Fruit fly (Drosophila melanogaster) whole organism, embryonic: ENCODE data around the gene sdt.

Source experiments
- Ada2b ChIP-seq: fragments of 200-800 bp; sonication (Bioruptor generic); IDR thresholded peaks from 2 replicates; pipeline ENCODE4 v1.3.6; 2022; ENCODE audit warnings: missing biosample characterization, missing genetic modification characterization
- CG10209 ChIP-seq: fragments of 200-800 bp; sonication (Bioruptor generic); optimal IDR thresholded peaks from 3 replicates; lab custom pipeline; 2017; ENCODE audit warnings: missing biosample characterization, mild to moderate bottlenecking, missing genetic modification characterization, missing genetic modification reagents
- CG10979 ChIP-seq: fragments of 200-800 bp; sonication (Bioruptor generic); optimal IDR thresholded peaks from 2 replicates; lab custom pipeline; 2018; ENCODE audit warnings: missing biosample characterization, mild to moderate bottlenecking, missing genetic modification characterization, moderate library complexity
- CG11085 ChIP-seq: fragments of 200-800 bp; sonication (Bioruptor generic); IDR thresholded peaks from 2 replicates; pipeline ENCODE4 v1.3.6; 2022; ENCODE audit warnings: missing biosample characterization, missing genetic modification characterization
- CG14014 ChIP-seq: fragments of 200-800 bp; sonication (Bioruptor generic); IDR thresholded peaks from 2 replicates; pipeline ENCODE4 v1.3.6; 2022; ENCODE audit warnings: missing biosample characterization, missing genetic modification characterization
- CG14965 ChIP-seq: fragments of 200-800 bp; sonication (Bioruptor generic); optimal IDR thresholded peaks from 2 replicates; lab custom pipeline; 2016; ENCODE audit warnings: missing biosample characterization, missing genetic modification characterization, borderline replicate concordance
- CG15514 ChIP-seq: fragments of 200-800 bp; sonication (Bioruptor generic); optimal IDR thresholded peaks from 3 replicates; lab custom pipeline; 2017; ENCODE audit warnings: missing biosample characterization, missing genetic modification characterization, mild to moderate bottlenecking, moderate library complexity, missing genetic modification reagents
- CG1603 ChIP-seq: fragments of 200-800 bp; sonication (Bioruptor generic); optimal IDR thresholded peaks from 2 replicates; lab custom pipeline; 2019; ENCODE audit warnings: missing biosample characterization, mild to moderate bottlenecking, missing genetic modification characterization, moderate library complexity
- CG16815 ChIP-seq: fragments of 200-800 bp; sonication (Bioruptor generic); optimal IDR thresholded peaks from 3 replicates; lab custom pipeline; 2017; ENCODE audit warnings: missing biosample characterization, mild to moderate bottlenecking, missing genetic modification characterization
- CG17186 ChIP-seq: fragments of 200-800 bp; sonication (Bioruptor generic); optimal IDR thresholded peaks from 3 replicates; lab custom pipeline; 2017; ENCODE audit warnings: missing biosample characterization, missing genetic modification reagents, missing genetic modification characterization
- CG2678 ChIP-seq: fragments of 200-800 bp; sonication (Bioruptor generic); optimal IDR thresholded peaks from 3 replicates; lab custom pipeline; 2019; ENCODE audit warnings: missing biosample characterization, mild to moderate bottlenecking, missing genetic modification characterization, moderate library complexity
- CG2712 ChIP-seq: fragments of 200-800 bp; optimal IDR thresholded peaks from 3 replicates; lab custom pipeline; 2019; ENCODE audit warnings: missing biosample characterization, mild to moderate bottlenecking, missing genetic modification characterization, moderate library complexity
- CG31365 ChIP-seq: fragments of 200-800 bp; sonication (Bioruptor generic); optimal IDR thresholded peaks from 2 replicates; lab custom pipeline; 2018; ENCODE audit warnings: missing biosample characterization, mild to moderate bottlenecking, missing genetic modification characterization
- CG3163 ChIP-seq: fragments of 200-800 bp; sonication (Bioruptor generic); optimal IDR thresholded peaks from 3 replicates; lab custom pipeline; 2016; ENCODE audit warnings: missing biosample characterization, missing genetic modification characterization
- CG32532 ChIP-seq: fragments of 200-800 bp; sonication (Bioruptor generic); IDR thresholded peaks from 2 replicates; pipeline ENCODE4 v1.3.6; 2022; ENCODE audit warnings: missing biosample characterization, missing genetic modification characterization
- CG3838 ChIP-seq: fragments of 200-800 bp; sonication (Bioruptor generic); optimal IDR thresholded peaks from 3 replicates; lab custom pipeline; 2016; ENCODE audit warnings: missing biosample characterization, missing genetic modification characterization
- CG43689 ChIP-seq: fragments of 200-800 bp; sonication (Bioruptor generic); IDR thresholded peaks from 2 replicates; pipeline ENCODE4 v1.3.6; 2022; ENCODE audit warnings: missing biosample characterization, missing genetic modification characterization
- CG6654 ChIP-seq: fragments of 200-800 bp; sonication (Bioruptor generic); optimal IDR thresholded peaks from 2 replicates; lab custom pipeline; 2017; ENCODE audit warnings: missing biosample characterization, mild to moderate bottlenecking, missing genetic modification characterization
- CG7271 ChIP-seq: fragments of 200-800 bp; sonication (Bioruptor generic); optimal IDR thresholded peaks from 2 replicates; lab custom pipeline; 2018; ENCODE audit warnings: missing biosample characterization, mild to moderate bottlenecking, missing genetic modification characterization, moderate library complexity
- CG7372 ChIP-seq: fragments of 200-800 bp; sonication (Bioruptor generic); IDR thresholded peaks from 2 replicates; pipeline ENCODE4 v1.3.6; 2022; ENCODE audit warnings: missing biosample characterization, missing genetic modification characterization
- CG8388 ChIP-seq: fragments of 200-800 bp; sonication (Bioruptor generic); optimal IDR thresholded peaks from 2 replicates; lab custom pipeline; 2019; ENCODE audit warnings: missing biosample characterization, mild to moderate bottlenecking, missing genetic modification characterization, moderate library complexity
- CG9609 ChIP-seq: fragments of 200-800 bp; sonication (Bioruptor generic); optimal IDR thresholded peaks from 3 replicates; lab custom pipeline; 2016; ENCODE audit warnings: missing biosample characterization, missing genetic modification characterization
- CG9876 ChIP-seq: fragments of 200-800 bp; sonication (Bioruptor generic); optimal IDR thresholded peaks from 2 replicates; lab custom pipeline; 2016; ENCODE audit warnings: missing biosample characterization, missing genetic modification characterization
- CkIIα-i1 ChIP-seq: fragments of 200-800 bp; sonication (Bioruptor generic); IDR thresholded peaks from 2 replicates; pipeline ENCODE4 v1.3.6; 2022; ENCODE audit warnings: missing biosample characterization, missing genetic modification characterization
- CoRest ChIP-seq: fragments of 200-800 bp; sonication (Bioruptor generic); optimal IDR thresholded peaks from 3 replicates; lab custom pipeline; 2018; ENCODE audit warnings: missing biosample characterization, mild to moderate bottlenecking, missing genetic modification characterization, moderate library complexity
- D19A ChIP-seq: fragments of 200-800 bp; optimal IDR thresholded peaks from 3 replicates; lab custom pipeline; 2019; ENCODE audit warnings: missing biosample characterization, mild to moderate bottlenecking, missing genetic modification characterization, moderate library complexity
- H15 ChIP-seq: fragments of 200-800 bp; sonication (Bioruptor generic); IDR thresholded peaks from 3 replicates; pipeline ENCODE4 v1.3.6; 2022; ENCODE audit warnings: missing biosample characterization, missing genetic modification characterization
- H2.0 ChIP-seq: fragments of 200-800 bp; sonication (Bioruptor generic); IDR thresholded peaks from 2 replicates; pipeline ENCODE4 v1.3.6; 2022; ENCODE audit warnings: missing biosample characterization, missing genetic modification characterization
- HLH4C ChIP-seq: fragments of 200-800 bp; sonication (Bioruptor generic); IDR thresholded peaks from 3 replicates; pipeline ENCODE4 v1.3.6; 2022; ENCODE audit warnings: missing biosample characterization, missing genetic modification characterization; ENCODE audit not compliant: partially characterized antibody
- Sox100B ChIP-seq: fragments of 200-800 bp; sonication (Bioruptor generic); optimal IDR thresholded peaks from 3 replicates; lab custom pipeline; 2018; ENCODE audit warnings: missing biosample characterization, mild to moderate bottlenecking, missing genetic modification characterization
- Trl ChIP-seq, 3 experiments: fragments of >200 bp in 2 of 3; fragments of 200-800 bp in 1 of 3; sonication (Bioruptor generic) in 1 of 3; optimal IDR thresholded peaks; 2 replicates in 1 of 3; 3 replicates in 2 of 3; lab custom pipeline; 2016 to 2017; ENCODE audit warnings: missing biosample characterization in 1 of 3, missing genetic modification characterization in 1 of 3
- abd-A ChIP-seq: fragments of 200-800 bp; sonication (Bioruptor generic); optimal IDR thresholded peaks from 3 replicates; lab custom pipeline; 2019; ENCODE audit warnings: missing biosample characterization, mild to moderate bottlenecking, missing genetic modification characterization, moderate library complexity
- amos ChIP-seq: fragments of 200-800 bp; sonication (Bioruptor generic); IDR thresholded peaks from 2 replicates; pipeline ENCODE4 v1.3.6; 2022; ENCODE audit warnings: missing biosample characterization, missing genetic modification characterization; ENCODE audit not compliant: partially characterized antibody
- bcd ChIP-seq: fragments of 200-800 bp; sonication (Bioruptor generic); optimal IDR thresholded peaks from 2 replicates; lab custom pipeline; 2017; ENCODE audit warnings: missing biosample characterization, mild to moderate bottlenecking, missing genetic modification characterization
- corto ChIP-seq: fragments of 200-800 bp; sonication (Bioruptor generic); optimal IDR thresholded peaks from 2 replicates; lab custom pipeline; 2016; ENCODE audit warnings: missing biosample characterization, mild to moderate bottlenecking, missing genetic modification characterization, moderate library complexity
- crp ChIP-seq, 2 experiments: fragments of 200-800 bp; sonication (Bioruptor generic); optimal IDR thresholded peaks; 2 replicates in 1 of 2; 3 replicates in 1 of 2; lab custom pipeline; 2017; ENCODE audit warnings: missing biosample characterization in 2 of 2, missing genetic modification characterization in 2 of 2, mild to moderate bottlenecking in 1 of 2, moderate library complexity in 1 of 2
- dmrt11E ChIP-seq: fragments of 200-800 bp; sonication (Bioruptor generic); optimal IDR thresholded peaks from 3 replicates; lab custom pipeline; 2018; ENCODE audit warnings: missing biosample characterization, mild to moderate bottlenecking, missing genetic modification characterization, moderate library complexity
- dysf ChIP-seq: fragments of 200-800 bp; sonication (Bioruptor generic); IDR thresholded peaks from 3 replicates; pipeline ENCODE4 v1.3.6; 2022; ENCODE audit warnings: missing biosample characterization, missing genetic modification characterization
- en ChIP-seq: fragments of 200-800 bp; sonication (Bioruptor generic); optimal IDR thresholded peaks from 2 replicates; lab custom pipeline; 2016; ENCODE audit warnings: missing biosample characterization, missing genetic modification characterization
- esg ChIP-seq: fragments of 200-800 bp; sonication (Bioruptor generic); conservative IDR thresholded peaks from 2 replicates; pipeline ENCODE4 v1.3.6; 2022; ENCODE audit warnings: missing biosample characterization, missing genetic modification characterization
- eyg ChIP-seq: fragments of 200-800 bp; sonication (Bioruptor generic); optimal IDR thresholded peaks from 3 replicates; lab custom pipeline; 2016; ENCODE audit warnings: missing biosample characterization, missing genetic modification characterization
- gcm2 ChIP-seq: fragments of 200-800 bp; sonication (Bioruptor generic); optimal IDR thresholded peaks from 2 replicates; lab custom pipeline; 2016; ENCODE audit warnings: missing biosample characterization, missing genetic modification characterization
- hkb ChIP-seq, 2 experiments: fragments of 200-800 bp in 1 of 2; fragments of >200 bp in 1 of 2; sonication (Bioruptor generic) in 1 of 2; IDR thresholded peaks in 1 of 2; optimal IDR thresholded peaks in 1 of 2; 2 replicates each; pipeline versions ENCODE4 v1.3.6 to Lab custom; 2017 to 2022; ENCODE audit warnings: missing biosample characterization in 1 of 2, missing genetic modification characterization in 1 of 2
- jing ChIP-seq: fragments of 200-800 bp; sonication (Bioruptor generic); optimal IDR thresholded peaks from 2 replicates; lab custom pipeline; 2018; ENCODE audit warnings: missing biosample characterization, mild to moderate bottlenecking, missing genetic modification characterization
- onecut ChIP-seq: fragments of 200-800 bp; sonication (Bioruptor generic); IDR thresholded peaks from 2 replicates; pipeline ENCODE4 v1.3.6; 2022; ENCODE audit warnings: missing biosample characterization, missing genetic modification characterization
- pho ChIP-seq: fragments of 200-800 bp; sonication (Bioruptor generic); optimal IDR thresholded peaks from 2 replicates; lab custom pipeline; 2016; ENCODE audit warnings: missing biosample characterization, missing genetic modification characterization
- stc ChIP-seq: fragments of 200-800 bp; sonication (Bioruptor generic); IDR thresholded peaks from 2 replicates; pipeline ENCODE4 v1.3.6; 2022; ENCODE audit warnings: missing biosample characterization, missing genetic modification characterization
- wdn ChIP-seq: fragments of 200-800 bp; sonication (Bioruptor generic); IDR thresholded peaks from 2 replicates; pipeline ENCODE4 v1.3.6; 2022; ENCODE audit warnings: missing biosample characterization, missing genetic modification characterization
- wek ChIP-seq: fragments of 200-800 bp; sonication (Bioruptor generic); optimal IDR thresholded peaks from 3 replicates; lab custom pipeline; 2018; ENCODE audit warnings: missing biosample characterization, mild to moderate bottlenecking, missing genetic modification characterization, moderate library complexity

Gene sdt

DNA sequence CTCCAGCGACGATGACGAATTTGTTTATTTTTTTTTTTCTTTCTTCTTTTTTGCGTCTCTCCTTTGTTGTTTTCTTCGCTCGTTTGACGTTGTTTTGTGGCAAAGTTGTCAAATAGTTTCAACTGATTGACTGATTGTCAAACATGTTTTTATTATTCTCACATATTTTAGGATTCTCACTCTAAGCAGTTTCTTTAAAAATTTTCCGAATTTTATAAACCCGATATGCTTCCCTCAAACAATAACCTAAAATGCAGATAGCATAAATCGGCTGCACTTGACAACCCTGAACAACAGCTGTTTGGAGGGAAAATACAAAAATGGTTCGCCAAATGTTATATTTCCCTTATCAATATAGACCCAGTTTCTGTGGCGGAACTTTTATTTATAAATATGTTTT, 34.8 kb upstream of the sdt start, which contains the start of gene CG17982 (continued):
- no peak for TF ChIP-seq CG14965 (GFP tag; lab: Kevin White, UChicago)
- TF ChIP-seq hkb (optimal IDR thresholded peaks at IDR 0.05; lab: Kevin White, UChicago) = no peak
- TF ChIP-seq hkb (GFP tag; IDR thresholded peaks at IDR 0.05; lab: Robert Waterston, UW) = peak; percentile 88
- peak; percentile 79 for TF ChIP-seq H2.0 (GFP tag; lab: Robert Waterston, UW)
- TF ChIP-seq CkIIα-i1 (GFP tag; lab: Robert Waterston, UW) = no peak
- TF ChIP-seq corto (GFP tag; lab: Kevin White, UChicago) = peak; percentile 87
- TF ChIP-seq wek (GFP tag; lab: Kevin White, UChicago) = peak; percentile 35
- TF ChIP-seq eyg (GFP tag; lab: Kevin White, UChicago) = peak; percentile 81
- peak; percentile 77 for TF ChIP-seq D19A (tag; lab: Kevin White, UChicago)
- TF ChIP-seq wdn (GFP tag; lab: Robert Waterston, UW) = peak; percentile 80
- peak; percentile 74 for TF ChIP-seq pho (GFP tag; lab: Kevin White, UChicago)
- no peak for TF ChIP-seq HLH4C (GFP tag; lab: Robert Waterston, UW)
- TF ChIP-seq H15 (GFP tag; lab: Robert Waterston, UW) = peak; percentile 64; the same call in 2 of the 3 replicates
- peak; percentile 69 for TF ChIP-seq en (GFP tag; lab: Kevin White, UChicago)
- peak; percentile 74 for TF ChIP-seq CG10209
- TF ChIP-seq CG16815 (GFP tag; lab: Kevin White, UChicago) = peak; percentile 47
- TF ChIP-seq dysf (GFP tag; lab: Robert Waterston, UW) = peak; percentile 81
- peak; percentile 61 for TF ChIP-seq CG3838 (GFP tag; lab: Kevin White, UChicago)
- peak; percentile 75 for TF ChIP-seq bcd (GFP tag; lab: Kevin White, UChicago)
- TF ChIP-seq gcm2 (GFP tag; lab: Kevin White, UChicago) = no peak
- TF ChIP-seq CG9876 (GFP tag; lab: Kevin White, UChicago) = peak; percentile 62
- TF ChIP-seq Trl (optimal IDR thresholded peaks at IDR 0.05; lab: Kevin White, UChicago) = no peak
- TF ChIP-seq Trl (GFP tag; optimal IDR thresholded peaks at IDR 0.05; lab: Kevin White, UChicago) = peak; percentile 91
- TF ChIP-seq Ada2b (GFP tag; lab: Robert Waterston, UW) = peak; percentile 74
- TF ChIP-seq CG14014 (GFP tag; lab: Robert Waterston, UW) = peak; percentile 84
- TF ChIP-seq CoRest (tag; lab: Kevin White, UChicago) = peak; percentile 86
- TF ChIP-seq CG43689 (GFP tag; lab: Robert Waterston, UW) = peak; percentile 18; the same call in 1 of the 2 replicates
- peak; percentile 65 for TF ChIP-seq onecut (GFP tag; lab: Robert Waterston, UW)
- TF ChIP-seq CG2678 (tag; lab: Kevin White, UChicago) = peak; percentile 90
- TF ChIP-seq CG1603 (tag; lab: Kevin White, UChicago) = peak; percentile 82
- TF ChIP-seq jing (GFP tag; lab: Kevin White, UChicago) = no peak
- TF ChIP-seq CG7372 (GFP tag; lab: Robert Waterston, UW) = peak; percentile 62
- peak; percentile 47 to 89 for TF ChIP-seq crp (GFP tag; optimal IDR thresholded peaks at IDR 0.05; lab: Kevin White, UChicago)
- peak; percentile 46 for TF ChIP-seq CG17186
- peak; percentile 56 for TF ChIP-seq CG31365 (tag; lab: Kevin White, UChicago)
- TF ChIP-seq CG6654 = peak; percentile 45
- TF ChIP-seq CG8388 (GFP tag; lab: Kevin White, UChicago) = peak; percentile 79
- TF ChIP-seq CG15514 (GFP tag; lab: Kevin White, UChicago) = peak; percentile 93
- TF ChIP-seq esg = peak; percentile 74
- TF ChIP-seq Sox100B (GFP tag; lab: Kevin White, UChicago) = no peak
- peak; percentile 88 for TF ChIP-seq CG32532 (GFP tag; lab: Robert Waterston, UW)
- TF ChIP-seq CG7271 (tag; lab: Kevin White, UChicago) = peak; percentile 45
- TF ChIP-seq CG3163 = peak; percentile 64
- peak; percentile 64 for TF ChIP-seq CG11085 (GFP tag; lab: Robert Waterston, UW)
- peak; percentile 76 for TF ChIP-seq CG10979 (tag; lab: Kevin White, UChicago)
- TF ChIP-seq CG2712 (tag; lab: Kevin White, UChicago) = peak; percentile 87
- peak; percentile 74 for TF ChIP-seq stc (GFP tag; lab: Robert Waterston, UW)
- no peak; the same call in 1 of the 2 replicates for TF ChIP-seq amos (GFP tag; lab: Robert Waterston, UW)
- no peak for TF ChIP-seq abd-A (tag; lab: Kevin White, UChicago)
- TF ChIP-seq CG9609 (GFP tag; lab: Kevin White, UChicago) = peak; percentile 76
- TF ChIP-seq dmrt11E (tag; lab: Kevin White, UChicago) = peak; percentile 80
